Worm (Caenorhabditis elegans) whole organism, L3 larva: ENCODE data around the gene C52E4.7.

Experiments used
- ceh-28 ChIP-seq: fragments of 150-350 bp; optimal IDR thresholded peaks from 2 replicates; lab custom pipeline; 2014; ENCODE audit warnings: missing biosample characterization, missing genetic modification reagents, missing genetic modification characterization
- elt-2 ChIP-seq: sonication (generic microtip); optimal IDR thresholded peaks from 2 replicates; lab custom pipeline; 2016; ENCODE audit warnings: missing genetic modification reagents, mild to moderate bottlenecking, missing genetic modification characterization, missing compliant biosample characterization
- elt-3 ChIP-seq, 3 experiments: fragments of 150-350 bp in 1 of 3; sonication (generic microtip) in 2 of 3; optimal IDR thresholded peaks; 2 replicates in 2 of 3; 4 replicates in 1 of 3; lab custom pipeline; 2014 to 2017; ENCODE audit warnings: missing biosample characterization in 3 of 3, missing genetic modification characterization in 3 of 3
- fos-1 ChIP-seq: fragments of 150-350 bp; optimal IDR thresholded peaks from 2 replicates; lab custom pipeline; 2014; ENCODE audit warnings: missing biosample characterization, missing genetic modification characterization
- nhr-11 ChIP-seq: fragments of 150-350 bp; optimal IDR thresholded peaks from 2 replicates; lab custom pipeline; 2014; ENCODE audit warnings: missing biosample characterization, missing genetic modification characterization
- nhr-237 ChIP-seq: fragments of 150-350 bp; optimal IDR thresholded peaks from 2 replicates; lab custom pipeline; 2014; ENCODE audit warnings: missing biosample characterization, missing genetic modification characterization
- nhr-77 ChIP-seq: fragments of 150-350 bp; optimal IDR thresholded peaks from 2 replicates; lab custom pipeline; 2014; ENCODE audit warnings: missing biosample characterization, missing genetic modification characterization

- TF ChIP-seq nhr-77 (tag; lab: Kevin White, UChicago) = no peak
- no peak for TF ChIP-seq nhr-11 (tag; lab: Kevin White, UChicago)
- no peak for TF ChIP-seq elt-2 (tag; lab: Kevin White, UChicago)
- TF ChIP-seq elt-3 (tag; optimal IDR thresholded peaks at IDR 0.05; lab: Kevin White, UChicago) = no peak
- TF ChIP-seq fos-1 = no peak
- no peak for TF ChIP-seq nhr-237
- TF ChIP-seq ceh-28 (tag; lab: Kevin White, UChicago) = no peak
Measured at ce11 chrV:11948581-11948980, 45.5 kb upstream of the C52E4.7 start.
